Fruit fly (Drosophila melanogaster): Measurements from ENCODE around the gene CG9123.

CG9123 gene

dm6 chrX:15344473-15345331 is 2.8 kb upstream of the CG9123 start, which contains the start of the genes CG12608 and Prp5 (continued):
- TF ChIP-seq CG14710 (tag; optimal IDR thresholded peaks at IDR 0.05) (peak; percentile 4), B-H2 (GFP tag; optimal IDR thresholded peaks at IDR 0.05) (peak; percentile 6), Sry-δ (GFP tag; optimal IDR thresholded peaks at IDR 0.05) (peak; percentile 76), CG2116 (GFP tag; optimal IDR thresholded peaks at IDR 0.05) (peak; percentile 89), slp2 (GFP tag; optimal IDR thresholded peaks at IDR 0.05) (no peak), CG10274 (GFP tag; optimal IDR thresholded peaks at IDR 0.05) (no peak), slbo (GFP tag; IDR thresholded peaks at IDR 0.05) (peak; percentile 33; the same call in 1 of the 2 replicates), ap (GFP tag; IDR thresholded peaks at IDR 0.05) (no peak), Sry-β (GFP tag; optimal IDR thresholded peaks at IDR 0.05) (peak; percentile 57), Ada2b (GFP tag; IDR thresholded peaks at IDR 0.05) (no peak), CG7963 (GFP tag; IDR thresholded peaks at IDR 0.05; ENCODE audit: partially characterized antibody) (peak; percentile 64), pho (GFP tag; optimal IDR thresholded peaks at IDR 0.05) (no peak), bbx (GFP tag; IDR thresholded peaks at IDR 0.05; ENCODE audit: partially characterized antibody) (peak; percentile 73), CG8388 (GFP tag; optimal IDR thresholded peaks at IDR 0.05) (no peak), vnd (GFP tag; IDR thresholded peaks at IDR 0.05; ENCODE audit: partially characterized antibody) (peak; percentile 45; the same call in 1 of the 3 replicates), row (GFP tag; IDR thresholded peaks at IDR 0.05) (peak; percentile 71), mld (GFP tag; IDR thresholded peaks at IDR 0.05; ENCODE audit: partially characterized antibody) (peak; percentile 66; the same call in 1 of the 3 replicates), Gug (GFP tag; IDR thresholded peaks at IDR 0.05) (peak; percentile 12; the same call in 1 of the 4 replicates), CG34224 (GFP tag; IDR thresholded peaks at IDR 0.05; ENCODE audit: partially characterized antibody) (peak; percentile 50), Eip74EF (GFP tag; optimal IDR thresholded peaks at IDR 0.05) (no peak), MESR4 (GFP tag; optimal IDR thresholded peaks at IDR 0.05) (peak; percentile 36), Doc3 (GFP tag; IDR thresholded peaks at IDR 0.05; ENCODE audit: partially characterized antibody) (peak; percentile 52; the same call in 2 of the 3 replicates), sr (GFP tag; IDR thresholded peaks at IDR 0.05) (no peak), CG1602 (GFP tag; optimal IDR thresholded peaks at IDR 0.05) (no peak), tna (GFP tag; IDR thresholded peaks at IDR 0.05; ENCODE audit: partially characterized antibody) (peak; percentile 37; the same call in 1 of the 2 replicates), CG2129 (GFP tag; IDR thresholded peaks at IDR 0.05; ENCODE audit: partially characterized antibody) (0 out of 2 replicates have a peak, but pooled peaks have one; percentile 20), zen2 (GFP tag; IDR thresholded peaks at IDR 0.05; ENCODE audit: partially characterized antibody) (peak; percentile 35; the same call in 2 of the 3 replicates), tio (GFP tag; optimal IDR thresholded peaks at IDR 0.05) (no peak), prd (optimal IDR thresholded peaks at IDR 0.05) (no peak), prd (GFP tag; IDR thresholded peaks at IDR 0.05) (0 out of 3 replicates have a peak, but pooled peaks have one; percentile 4), da (GFP tag; optimal IDR thresholded peaks at IDR 0.05) (no peak), kay (GFP tag; optimal IDR thresholded peaks at IDR 0.05) (no peak), CG10366 (GFP tag; IDR thresholded peaks at IDR 0.05) (no peak), Bgb (GFP tag; IDR thresholded peaks at IDR 0.05; ENCODE audit: partially characterized antibody) (peak; percentile 70), CG12659 (GFP tag; optimal IDR thresholded peaks at IDR 0.05) (peak; percentile 26), tap (tag; optimal IDR thresholded peaks at IDR 0.05) (no peak), Camta (GFP tag; optimal IDR thresholded peaks at IDR 0.05) (no peak), hb (GFP tag; IDR thresholded peaks at IDR 0.05; ENCODE audit: partially characterized antibody) (0 out of 3 replicates have a peak, but pooled peaks have one; percentile 26), CG9437 (GFP tag; optimal IDR thresholded peaks at IDR 0.05) (peak; percentile 32), CG13287 (GFP tag; IDR thresholded peaks at IDR 0.05; ENCODE audit: partially characterized antibody) (peak; percentile 69; the same call in 1 of the 2 replicates), CG17361 (GFP tag; IDR thresholded peaks at IDR 0.05) (peak; percentile 55; the same call in 2 of the 3 replicates), Sox100B (GFP tag; optimal IDR thresholded peaks at IDR 0.05) (no peak), CG16813 (GFP tag; IDR thresholded peaks at IDR 0.05; ENCODE audit: partially characterized antibody) (peak; percentile 57), Scr (GFP tag; IDR thresholded peaks at IDR 0.05; ENCODE audit: partially characterized antibody) (peak; percentile 68), inv (GFP tag; IDR thresholded peaks at IDR 0.05; ENCODE audit: partially characterized antibody) (peak; percentile 44), Pdp1 (GFP tag; optimal IDR thresholded peaks at IDR 0.05) (peak in 1 of 2 experiments; percentile 26)

Measured in whole organism, embryonic.